Worm (Caenorhabditis elegans) whole organism, young adult: ENCODE data around the gene eat-2.

Experiments used
- B0261.1 ChIP-seq: sonication (generic microtip); optimal IDR thresholded peaks from 2 replicates; lab custom pipeline; 2016; ENCODE audit warnings: mild to moderate bottlenecking, missing genetic modification characterization, moderate library complexity, missing compliant biosample characterization
- Y56A3A.18 ChIP-seq: fragments of 200-800 bp; sonication (Bioruptor generic); IDR thresholded peaks from 2 replicates; pipeline ENCODE4 v1.3.6; 2022; ENCODE audit warnings: missing genetic modification reagents, missing genetic modification characterization, missing compliant biosample characterization
- dpl-1 ChIP-seq: fragments of 150-350 bp; optimal IDR thresholded peaks from 2 replicates; lab custom pipeline; 2014; ENCODE audit warnings: missing biosample characterization, missing genetic modification reagents, missing genetic modification characterization
- egl-44 ChIP-seq: fragments of 200-800 bp; sonication (Bioruptor generic); IDR thresholded peaks from 2 replicates; pipeline ENCODE4 v1.3.6; 2022; ENCODE audit warnings: missing genetic modification reagents, missing genetic modification characterization, missing compliant biosample characterization
- him-1 ChIP-seq: sonication (generic microtip); optimal IDR thresholded peaks from 2 replicates; lab custom pipeline; 2016; ENCODE audit warnings: missing genotype, missing genetic modification reagents, missing genetic modification characterization, missing compliant biosample characterization
- lin-26 ChIP-seq: fragments of 200-800 bp; sonication (Bioruptor generic); IDR thresholded peaks from 2 replicates; pipeline ENCODE4 v1.3.6; 2022; ENCODE audit warnings: missing genetic modification reagents, missing genetic modification characterization, missing compliant biosample characterization
- nhr-179 ChIP-seq: sonication (generic microtip); optimal IDR thresholded peaks from 2 replicates; lab custom pipeline; 2016; ENCODE audit warnings: mild to moderate bottlenecking, missing genetic modification characterization, missing compliant biosample characterization
- sdz-38 ChIP-seq: sonication (generic microtip); optimal IDR thresholded peaks from 2 replicates; lab custom pipeline; 2016; ENCODE audit warnings: missing genotype, missing genetic modification characterization, missing compliant biosample characterization
- unc-62 ChIP-seq: fragments of 150-350 bp; optimal IDR thresholded peaks from 2 replicates; lab custom pipeline; 2014; ENCODE audit warnings: missing biosample characterization, missing genetic modification reagents, missing genetic modification characterization
- ztf-25 ChIP-seq: fragments of 200-800 bp; sonication (Bioruptor generic); IDR thresholded peaks from 2 replicates; pipeline ENCODE4 v1.3.6; 2022; ENCODE audit warnings: missing genetic modification reagents, missing genetic modification characterization, missing compliant biosample characterization

DNA sequence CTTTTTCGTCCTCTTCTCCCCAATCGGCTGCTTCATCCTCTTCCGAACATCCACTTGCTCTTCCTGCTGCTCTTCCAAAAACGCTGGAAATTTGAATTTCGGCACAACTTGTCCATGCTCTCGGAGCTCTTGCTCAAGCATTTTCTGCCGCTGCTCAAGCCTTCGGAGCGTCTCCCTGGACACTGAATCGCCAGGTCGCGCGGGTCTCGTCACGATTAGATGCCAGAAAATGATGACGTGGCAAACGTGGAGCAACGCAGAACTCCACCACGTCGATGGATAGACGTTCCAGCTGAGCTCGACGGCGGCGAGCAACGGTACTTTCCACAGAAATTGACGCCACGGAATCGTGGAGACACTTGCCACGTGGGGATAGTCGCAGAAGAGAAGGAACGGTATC is 42.3 kb downstream of the eat-2 start:
- TF ChIP-seq egl-44 (no peak), nhr-179 (no peak), lin-26 (GFP tag; lab: Robert Waterston, UW) (no peak), him-1 (no peak), Y56A3A.18 (GFP tag; lab: Robert Waterston, UW) (no peak), sdz-38 (tag; lab: Kevin White, UChicago) (no peak), unc-62 (GFP tag; lab: Kevin White, UChicago) (no peak), ztf-25 (GFP tag; lab: Robert Waterston, UW) (no peak), B0261.1 (tag; lab: Kevin White, UChicago) (no peak), dpl-1 (GFP tag; lab: Kevin White, UChicago) (no peak)
